Worm (Caenorhabditis elegans): ENCODE measurements around the gene plr-1.

plr-1 gene

ce11 chrIII:11456577-11456976 is at the start of gene plr-1:
Gene plr-1, plus strand, starts transcription at chrIII:11456877.
- TF ChIP-seq ceh-22 (tag; optimal IDR thresholded peaks at IDR 0.05): no peak
- no peak for TF ChIP-seq sox-2 (GFP tag; IDR thresholded peaks at IDR 0.05)
- TF ChIP-seq tbx-2 (tag; optimal IDR thresholded peaks at IDR 0.05): no peak
- TF ChIP-seq odd-2 (tag; optimal IDR thresholded peaks at IDR 0.05): no peak
- no peak for TF ChIP-seq K09A11.1 (tag; optimal IDR thresholded peaks at IDR 0.05; ENCODE audit: insufficient read depth)
- TF ChIP-seq ceh-14 (tag; optimal IDR thresholded peaks at IDR 0.05): no peak
- TF ChIP-seq hlh-6 (tag; optimal IDR thresholded peaks at IDR 0.05): no peak
- TF ChIP-seq Y22D7AL.16 (tag; optimal IDR thresholded peaks at IDR 0.05): no peak
- TF ChIP-seq ceh-30 (tag; optimal IDR thresholded peaks at IDR 0.05): no peak
- no peak for TF ChIP-seq lin-11 (tag; optimal IDR thresholded peaks at IDR 0.05)
- no peak for TF ChIP-seq hlh-8 (tag; optimal IDR thresholded peaks at IDR 0.05)
- no peak for TF ChIP-seq ceh-2 (tag; optimal IDR thresholded peaks at IDR 0.05)
- TF ChIP-seq ceh-24 (tag; optimal IDR thresholded peaks at IDR 0.05): no peak
- TF ChIP-seq fax-1 (tag; optimal IDR thresholded peaks at IDR 0.05): no peak
- no peak for TF ChIP-seq ceh-45 (GFP tag; IDR thresholded peaks at IDR 0.05)
- TF ChIP-seq fkh-6 (tag; optimal IDR thresholded peaks at IDR 0.05): no peak
- no peak for TF ChIP-seq tbx-7 (tag; optimal IDR thresholded peaks at IDR 0.05)

ce11 chrIII:11410378-11410777 is 46.3 kb upstream of the plr-1 start, which contains the start of gene twk-31:
Gene twk-31, plus strand, starts transcription at chrIII:11410678.
- no peak for TF ChIP-seq ceh-24 (tag; optimal IDR thresholded peaks at IDR 0.05)
- peak; percentile 31 for TF ChIP-seq unc-55 (GFP tag; optimal IDR thresholded peaks at IDR 0.05)
- TF ChIP-seq mec-3 (tag; optimal IDR thresholded peaks at IDR 0.05; ENCODE audit: borderline replicate concordance): no peak
- TF ChIP-seq ceh-48 (tag; optimal IDR thresholded peaks at IDR 0.05): no peak
- no peak for TF ChIP-seq npax-4 (tag; optimal IDR thresholded peaks at IDR 0.05)
- TF ChIP-seq madf-2 (tag; optimal IDR thresholded peaks at IDR 0.05): no peak

DNA sequence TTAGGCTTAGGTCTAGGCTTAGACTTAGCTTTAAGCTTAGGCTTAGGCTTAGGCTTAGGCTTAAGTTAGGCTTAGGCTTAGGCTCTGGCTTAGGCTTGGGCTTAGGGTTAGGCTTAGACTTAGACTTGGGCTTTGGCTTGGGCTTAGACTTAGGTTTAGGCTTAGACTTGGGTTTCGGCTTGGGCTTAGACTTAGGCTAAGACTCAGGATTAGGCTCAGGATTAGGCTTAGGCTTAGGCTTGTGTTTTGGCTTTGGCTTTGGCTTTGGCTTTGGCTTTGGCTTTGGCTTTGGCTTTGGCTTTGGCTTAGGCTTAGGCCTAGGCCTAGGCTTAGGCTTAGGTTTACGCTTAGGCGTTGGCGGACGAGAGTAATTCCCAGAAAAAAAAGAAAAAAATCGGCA is 37.1 kb upstream of the plr-1 start:
- TF ChIP-seq rnt-1 (tag; optimal IDR thresholded peaks at IDR 0.05) (no peak), hlh-6 (tag; optimal IDR thresholded peaks at IDR 0.05) (no peak), dve-1 (tag; optimal IDR thresholded peaks at IDR 0.05) (peak; percentile 69), mec-3 (tag; optimal IDR thresholded peaks at IDR 0.05; ENCODE audit: borderline replicate concordance) (no peak), ceh-24 (tag; optimal IDR thresholded peaks at IDR 0.05) (no peak), tbx-7 (tag; optimal IDR thresholded peaks at IDR 0.05) (no peak), pqm-1 (tag; optimal IDR thresholded peaks at IDR 0.05) (no peak)

ce11 chrIII:11424815-11425214 is 31.9 kb upstream of the plr-1 start:
- TF ChIP-seq ztf-16 (tag; optimal IDR thresholded peaks at IDR 0.05) (no peak), dve-1 (tag; optimal IDR thresholded peaks at IDR 0.05) (peak; percentile 54)

- no peak for TF ChIP-seq fkh-10 (GFP tag; optimal IDR thresholded peaks at IDR 0.05)
- TF ChIP-seq F13H6.1 (tag; optimal IDR thresholded peaks at IDR 0.05): no peak
- TF ChIP-seq ztf-16 (tag; optimal IDR thresholded peaks at IDR 0.05): no peak
- no peak for TF ChIP-seq hlh-30 (tag; optimal IDR thresholded peaks at IDR 0.05; ENCODE audit: insufficient read depth)
- TF ChIP-seq ceh-48 (tag; optimal IDR thresholded peaks at IDR 0.05): no peak
- no peak for TF ChIP-seq eyg-1 (tag; optimal IDR thresholded peaks at IDR 0.05)
- no peak for TF ChIP-seq ceh-22 (tag; optimal IDR thresholded peaks at IDR 0.05)
- no peak for TF ChIP-seq pha-4 (tag; optimal IDR thresholded peaks at IDR 0.05)
- TF ChIP-seq fkh-6 (tag; optimal IDR thresholded peaks at IDR 0.05): no peak
- TF ChIP-seq C38D4.7 (GFP tag; optimal IDR thresholded peaks at IDR 0.05): no peak
- TF ChIP-seq dve-1 (tag; optimal IDR thresholded peaks at IDR 0.05): no peak
- no peak for TF ChIP-seq ceh-18 (tag; optimal IDR thresholded peaks at IDR 0.05)
- TF ChIP-seq unc-86 (tag; optimal IDR thresholded peaks at IDR 0.05): no peak
- TF ChIP-seq nhr-11 (tag; optimal IDR thresholded peaks at IDR 0.05): no peak
- TF ChIP-seq tbx-7 (tag; optimal IDR thresholded peaks at IDR 0.05): no peak
- no peak for TF ChIP-seq lim-6 (tag; optimal IDR thresholded peaks at IDR 0.05)
- TF ChIP-seq odd-2 (tag; optimal IDR thresholded peaks at IDR 0.05): no peak
- TF ChIP-seq T23F11.4 (GFP tag; optimal IDR thresholded peaks at IDR 0.05): no peak
- no peak for TF ChIP-seq K09A11.1 (tag; optimal IDR thresholded peaks at IDR 0.05; ENCODE audit: insufficient read depth)
These were observed 29.8 kb upstream of the plr-1 start, which contains the start of gene idpc-1 for ce11 chrIII:11426906-11427305. Gene idpc-1, plus strand, starts transcription at chrIII:11427206.

Measured in whole organism, late embryonic.